Fruit fly (Drosophila melanogaster): ENCODE data around the gene CBP.

DNA sequence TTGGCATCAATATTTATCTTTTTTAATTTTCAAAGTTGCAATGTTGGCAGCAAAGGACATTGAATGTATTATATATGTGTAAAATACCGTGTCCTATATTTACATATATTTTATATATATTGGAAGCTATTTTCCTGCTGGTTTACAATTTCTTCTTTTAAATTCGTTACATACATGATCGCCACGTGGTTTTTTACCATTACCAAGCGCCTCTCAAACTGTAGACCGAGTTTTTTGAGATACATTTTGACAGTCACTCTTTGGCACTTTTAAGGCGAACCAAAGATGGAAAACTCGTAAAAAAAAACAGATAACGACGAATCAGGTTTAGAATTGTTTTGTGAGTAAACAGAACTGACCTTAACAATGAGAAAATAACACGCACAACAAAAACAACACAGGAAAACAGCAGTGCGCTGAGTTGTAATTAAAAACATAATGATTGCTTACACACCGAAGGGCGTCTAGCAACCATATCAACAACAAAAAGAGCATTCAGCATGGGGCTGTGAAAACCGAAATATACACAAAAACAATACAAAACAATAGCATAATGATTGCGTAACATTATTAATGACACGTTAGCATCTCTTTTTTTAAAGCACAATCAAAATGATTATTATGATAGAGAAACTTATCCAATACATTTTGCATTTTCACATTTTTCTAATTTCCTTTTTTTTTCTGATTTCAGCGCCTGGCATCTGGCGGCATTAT is 2.6 kb downstream of the CBP start:
- TF ChIP-seq br (GFP tag; optimal IDR thresholded peaks at IDR 0.05) (no peak), ey (GFP tag; optimal IDR thresholded peaks at IDR 0.05) (no peak), HLH106 (tag; optimal IDR thresholded peaks at IDR 0.05) (no peak), lola (GFP tag; optimal IDR thresholded peaks at IDR 0.05) (no peak), CG9705 (GFP tag; optimal IDR thresholded peaks at IDR 0.05) (no peak), usp (GFP tag; optimal IDR thresholded peaks at IDR 0.05) (no peak), Dfd (GFP tag; optimal IDR thresholded peaks at IDR 0.05) (no peak), Mio (GFP tag; optimal IDR thresholded peaks at IDR 0.05) (no peak), Hr78 (GFP tag; optimal IDR thresholded peaks at IDR 0.05) (no peak), jim (GFP tag; optimal IDR thresholded peaks at IDR 0.05) (no peak), Vsx2 (GFP tag; optimal IDR thresholded peaks at IDR 0.05; ENCODE audit: partially characterized antibody) (no peak), dsf (GFP tag; optimal IDR thresholded peaks at IDR 0.05; ENCODE audit: borderline replicate concordance) (no peak), psq (GFP tag; optimal IDR thresholded peaks at IDR 0.05) (no peak), pan (optimal IDR thresholded peaks at IDR 0.05) (no peak)

All from whole organism, wandering third instar larva.